Worm (Caenorhabditis elegans) whole organism, young adult: ENCODE data around the gene F39F10.2.

Experiments used
- B0019.2 ChIP-seq: fragments of 200-800 bp; sonication (Bioruptor generic); conservative IDR thresholded peaks from 2 replicates; pipeline ENCODE4 v1.3.6; 2022; ENCODE audit warnings: missing genetic modification reagents, missing genetic modification characterization, missing compliant biosample characterization
- B0261.1 ChIP-seq: sonication (generic microtip); optimal IDR thresholded peaks from 2 replicates; lab custom pipeline; 2016; ENCODE audit warnings: mild to moderate bottlenecking, missing genetic modification characterization, moderate library complexity, missing compliant biosample characterization
- F22D6.2 ChIP-seq: sonication (generic microtip); optimal IDR thresholded peaks from 2 replicates; lab custom pipeline; 2016; ENCODE audit warnings: mild to moderate bottlenecking, missing genetic modification characterization, missing compliant biosample characterization
- F23B12.7 ChIP-seq: sonication (generic microtip); optimal IDR thresholded peaks from 2 replicates; lab custom pipeline; 2017; ENCODE audit warnings: missing genetic modification characterization, mild to moderate bottlenecking, missing compliant biosample characterization, antibody characterized with exemption, moderate library complexity; ENCODE audit not compliant: insufficient read depth
- F49E8.2 ChIP-seq: sonication (generic microtip); optimal IDR thresholded peaks from 3 replicates; lab custom pipeline; 2017; ENCODE audit warnings: missing genetic modification characterization, mild to moderate bottlenecking, missing compliant biosample characterization, antibody characterized with exemption, moderate library complexity; ENCODE audit not compliant: insufficient read depth
- F52B5.7 ChIP-seq: sonication (generic microtip); optimal IDR thresholded peaks from 2 replicates; lab custom pipeline; 2016; ENCODE audit warnings: mild to moderate bottlenecking, missing genetic modification characterization, missing compliant biosample characterization
- F57A8.1 ChIP-seq: fragments of 200-800 bp; sonication (Bioruptor generic); optimal IDR thresholded peaks from 2 replicates; lab custom pipeline; 2018; ENCODE audit warnings: mild to moderate bottlenecking, missing genetic modification characterization, moderate library complexity, missing compliant biosample characterization
- K11D2.4 ChIP-seq: fragments of 200-800 bp; sonication (Bioruptor generic); IDR thresholded peaks from 2 replicates; pipeline ENCODE4 v1.3.6; 2022; ENCODE audit warnings: missing genetic modification reagents, missing genetic modification characterization, missing compliant biosample characterization
- K12H6.12 ChIP-seq: fragments of 200-800 bp; sonication (Bioruptor generic); optimal IDR thresholded peaks from 2 replicates; lab custom pipeline; 2018; ENCODE audit warnings: mild to moderate bottlenecking, missing genetic modification characterization, missing compliant biosample characterization
- Y53G8AR.9 ChIP-seq: fragments of 200-800 bp; sonication (Bioruptor generic); conservative IDR thresholded peaks from 2 replicates; pipeline ENCODE4 v1.3.6; 2022; ENCODE audit warnings: missing genetic modification reagents, missing genetic modification characterization, missing compliant biosample characterization
- Y56A3A.18 ChIP-seq: fragments of 200-800 bp; sonication (Bioruptor generic); IDR thresholded peaks from 2 replicates; pipeline ENCODE4 v1.3.6; 2022; ENCODE audit warnings: missing genetic modification reagents, missing genetic modification characterization, missing compliant biosample characterization
- Y67H2A.10 ChIP-seq: fragments of 200-800 bp; sonication (Bioruptor generic); conservative IDR thresholded peaks from 2 replicates; pipeline ENCODE4 v1.3.6; 2022; ENCODE audit warnings: missing genetic modification reagents, missing genetic modification characterization, missing compliant biosample characterization
- ZK185.1 ChIP-seq: sonication (generic microtip); optimal IDR thresholded peaks from 2 replicates; lab custom pipeline; 2016; ENCODE audit warnings: mild to moderate bottlenecking, missing genetic modification characterization, missing compliant biosample characterization; ENCODE audit not compliant: poor library complexity, severe bottlenecking
- ama-1 ChIP-seq, 3 experiments: fragments of 150-350 bp in 1 of 3; sonication (generic microtip) in 2 of 3; optimal IDR thresholded peaks; 2 replicates each; lab custom pipeline; 2014 to 2018; ENCODE audit warnings: missing biosample characterization in 2 of 3, missing genetic modification characterization in 2 of 3, missing genetic modification reagents in 2 of 3
- attf-5 ChIP-seq: fragments of 200-800 bp; sonication (Bioruptor generic); optimal IDR thresholded peaks from 2 replicates; lab custom pipeline; 2018; ENCODE audit warnings: mild to moderate bottlenecking, missing genetic modification characterization, missing compliant biosample characterization
- bed-1 ChIP-seq: fragments of 200-800 bp; sonication (Bioruptor generic); IDR thresholded peaks from 2 replicates; pipeline ENCODE4 v1.3.6; 2022; ENCODE audit warnings: missing genetic modification reagents, missing genetic modification characterization, missing compliant biosample characterization
- cebp-2 ChIP-seq: fragments of 200-800 bp; sonication (Bioruptor generic); IDR thresholded peaks from 2 replicates; pipeline ENCODE4 v1.3.6; 2022; ENCODE audit warnings: missing genetic modification characterization, missing compliant biosample characterization
- chd-7 ChIP-seq: sonication (generic microtip); optimal IDR thresholded peaks from 2 replicates; lab custom pipeline; 2016; ENCODE audit warnings: mild to moderate bottlenecking, missing genetic modification characterization, moderate library complexity, missing compliant biosample characterization
- dpff-1 ChIP-seq: sonication (generic microtip); optimal IDR thresholded peaks from 2 replicates; lab custom pipeline; 2017; ENCODE audit warnings: mild to moderate bottlenecking, missing genetic modification characterization, missing compliant biosample characterization
- dpl-1 ChIP-seq: fragments of 150-350 bp; optimal IDR thresholded peaks from 2 replicates; lab custom pipeline; 2014; ENCODE audit warnings: missing biosample characterization, missing genetic modification reagents, missing genetic modification characterization
- ekl-4 ChIP-seq: fragments of 200-800 bp; sonication (Bioruptor generic); IDR thresholded peaks from 2 replicates; pipeline ENCODE4 v1.3.6; 2022; ENCODE audit warnings: missing genetic modification reagents, missing genetic modification characterization, missing compliant biosample characterization
- him-1 ChIP-seq: sonication (generic microtip); optimal IDR thresholded peaks from 2 replicates; lab custom pipeline; 2016; ENCODE audit warnings: missing genotype, missing genetic modification reagents, missing genetic modification characterization, missing compliant biosample characterization
- hmg-1.2 ChIP-seq: fragments of 200-800 bp; sonication (Bioruptor generic); IDR thresholded peaks from 2 replicates; pipeline ENCODE4 v1.3.6; 2022; ENCODE audit warnings: missing genetic modification reagents, missing genetic modification characterization, missing compliant biosample characterization
- hmg-20 ChIP-seq: fragments of 200-800 bp; sonication (Bioruptor generic); IDR thresholded peaks from 2 replicates; pipeline ENCODE4 v1.3.6; 2022; ENCODE audit warnings: missing genetic modification reagents, missing genetic modification characterization, missing compliant biosample characterization
- lin-40 ChIP-seq: sonication (generic microtip); optimal IDR thresholded peaks from 2 replicates; lab custom pipeline; 2016; ENCODE audit warnings: missing genetic modification characterization, mild to moderate bottlenecking, missing compliant biosample characterization, missing genotype, missing genetic modification reagents
- lir-1 ChIP-seq: fragments of 200-800 bp; sonication (Bioruptor generic); conservative IDR thresholded peaks from 2 replicates; pipeline ENCODE4 v1.3.6; 2022; ENCODE audit warnings: missing genetic modification reagents, missing genetic modification characterization, missing compliant biosample characterization
- madf-3 ChIP-seq: fragments of 200-800 bp; sonication (Bioruptor generic); IDR thresholded peaks from 2 replicates; pipeline ENCODE4 v1.3.6; 2022; ENCODE audit warnings: missing genetic modification reagents, missing genetic modification characterization, missing compliant biosample characterization
- mcd-1 ChIP-seq: fragments of 200-800 bp; sonication (Bioruptor generic); IDR thresholded peaks from 2 replicates; pipeline ENCODE4 v1.3.6; 2022; ENCODE audit warnings: missing genetic modification reagents, missing genetic modification characterization, missing compliant biosample characterization
- nfya-1 ChIP-seq: sonication (generic microtip); optimal IDR thresholded peaks from 2 replicates; lab custom pipeline; 2017; ENCODE audit warnings: antibody characterized with exemption, missing compliant biosample characterization, missing genetic modification characterization, borderline replicate concordance; ENCODE audit not compliant: insufficient read depth
- nhr-27 ChIP-seq: fragments of 200-800 bp; sonication (Bioruptor generic); optimal IDR thresholded peaks from 2 replicates; lab custom pipeline; 2018; ENCODE audit warnings: mild to moderate bottlenecking, missing genetic modification characterization, moderate library complexity, missing compliant biosample characterization
- nhr-80 ChIP-seq: sonication (generic microtip); optimal IDR thresholded peaks from 2 replicates; lab custom pipeline; 2016; ENCODE audit warnings: missing genetic modification characterization, missing compliant biosample characterization
- pbrm-1 ChIP-seq: fragments of 200-800 bp; sonication (Bioruptor generic); IDR thresholded peaks from 2 replicates; pipeline ENCODE4 v1.3.6; 2022; ENCODE audit warnings: missing genetic modification reagents, missing genetic modification characterization, missing compliant biosample characterization
- rec-8 ChIP-seq, 2 experiments: sonication (generic microtip); optimal IDR thresholded peaks; 2 replicates each; lab custom pipeline; 2016; ENCODE audit warnings: mild to moderate bottlenecking in 2 of 2, missing genetic modification characterization in 2 of 2, missing genetic modification reagents in 2 of 2, missing genotype in 2 of 2, missing biosample characterization in 1 of 2, missing compliant biosample characterization in 1 of 2, moderate library complexity in 1 of 2
- rpc-1 ChIP-seq, 2 experiments: fragments of 150-350 bp in 1 of 2; sonication (generic microtip) in 1 of 2; optimal IDR thresholded peaks; 2 replicates each; lab custom pipeline; 2014 to 2018; ENCODE audit warnings: missing biosample characterization in 1 of 2, missing genetic modification characterization in 1 of 2, missing genetic modification reagents in 1 of 2, missing genotype in 1 of 2
- snpc-1.3 ChIP-seq: sonication (generic microtip); optimal IDR thresholded peaks from 2 replicates; lab custom pipeline; 2017; ENCODE audit warnings: missing genetic modification characterization, mild to moderate bottlenecking, missing compliant biosample characterization, antibody characterized with exemption, moderate library complexity, missing genotype, missing genetic modification reagents; ENCODE audit not compliant: insufficient read depth
- somi-1 ChIP-seq: fragments of 200-800 bp; sonication (Bioruptor generic); optimal IDR thresholded peaks from 2 replicates; lab custom pipeline; 2018; ENCODE audit warnings: mild to moderate bottlenecking, missing genetic modification characterization, missing compliant biosample characterization
- tbp1 ChIP-seq: fragments of 200-800 bp; sonication (Bioruptor generic); optimal IDR thresholded peaks from 2 replicates; lab custom pipeline; 2018; ENCODE audit warnings: mild to moderate bottlenecking, missing genetic modification characterization, missing compliant biosample characterization
- tlf-1 ChIP-seq: fragments of 200-800 bp; sonication (Bioruptor generic); optimal IDR thresholded peaks from 2 replicates; lab custom pipeline; 2018; ENCODE audit warnings: mild to moderate bottlenecking, missing genetic modification characterization, missing compliant biosample characterization
- unc-62 ChIP-seq: fragments of 150-350 bp; optimal IDR thresholded peaks from 2 replicates; lab custom pipeline; 2014; ENCODE audit warnings: missing biosample characterization, missing genetic modification reagents, missing genetic modification characterization
- xnd-1 ChIP-seq: sonication (generic microtip); optimal IDR thresholded peaks from 2 replicates; lab custom pipeline; 2016; ENCODE audit warnings: missing genotype, missing genetic modification reagents, missing genetic modification characterization, missing compliant biosample characterization
- zfh-2 ChIP-seq: fragments of 200-800 bp; sonication (Bioruptor generic); conservative IDR thresholded peaks from 2 replicates; pipeline ENCODE4 v1.3.6; 2022; ENCODE audit warnings: missing genetic modification reagents, missing genetic modification characterization, missing compliant biosample characterization
- zim-3 ChIP-seq: sonication (generic microtip); optimal IDR thresholded peaks from 2 replicates; lab custom pipeline; 2017; ENCODE audit warnings: mild to moderate bottlenecking, missing genetic modification characterization, moderate library complexity, missing compliant biosample characterization
- ztf-18 ChIP-seq: sonication (generic microtip); optimal IDR thresholded peaks from 2 replicates; lab custom pipeline; 2016; ENCODE audit warnings: missing genotype, mild to moderate bottlenecking, missing genetic modification characterization, missing compliant biosample characterization
- ztf-22 ChIP-seq: fragments of 200-800 bp; sonication (Bioruptor generic); optimal IDR thresholded peaks from 2 replicates; lab custom pipeline; 2018; ENCODE audit warnings: mild to moderate bottlenecking, missing genetic modification characterization, moderate library complexity, missing compliant biosample characterization
- ztf-3 ChIP-seq: fragments of 200-800 bp; sonication (Bioruptor generic); optimal IDR thresholded peaks from 2 replicates; lab custom pipeline; 2018; ENCODE audit warnings: mild to moderate bottlenecking, missing genetic modification characterization, missing compliant biosample characterization

Gene F39F10.2

DNA sequence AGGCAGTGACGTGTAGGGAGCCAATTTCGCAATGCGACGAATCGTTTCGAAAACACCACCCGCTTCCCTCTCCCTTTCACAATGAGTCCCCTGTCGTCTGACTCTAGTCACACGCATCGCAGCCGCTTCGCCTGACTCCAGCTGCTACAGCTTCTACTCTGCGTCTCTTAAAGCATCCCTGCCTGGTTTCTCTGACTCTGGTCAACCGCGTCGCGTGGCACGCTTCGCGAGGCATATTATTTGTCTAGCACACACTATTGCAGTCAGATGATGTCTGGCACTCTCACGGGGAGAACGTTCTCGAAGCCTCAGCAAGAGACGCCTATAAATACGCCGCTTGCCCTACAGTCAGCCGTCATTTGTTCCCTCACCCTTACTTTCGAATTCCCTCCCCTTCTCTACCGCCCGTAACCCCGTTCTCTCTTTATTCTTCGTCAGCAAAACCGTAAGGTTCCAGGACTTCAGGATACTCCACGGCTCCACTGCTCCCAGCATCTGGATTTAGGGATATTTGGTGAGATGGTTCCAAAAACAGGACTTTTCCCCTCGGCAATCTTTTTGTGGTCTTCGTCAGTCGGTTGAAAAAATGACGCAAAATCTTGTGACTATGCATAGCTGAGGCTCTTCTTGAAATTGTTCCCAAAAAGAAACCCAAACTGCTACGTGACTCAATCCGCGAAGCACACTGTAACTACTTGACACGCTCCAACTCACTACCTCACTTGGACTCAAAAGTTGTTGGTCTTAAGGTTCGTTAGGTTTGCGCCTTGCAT lies 35.1 kb downstream of the F39F10.2 start (continued):
- peak; percentile 88 for TF ChIP-seq F22D6.2 (tag; lab: Kevin White, UChicago)
- TF ChIP-seq ekl-4 (GFP tag; lab: Robert Waterston, UW), result peak; percentile 97
- TF ChIP-seq bed-1 (GFP tag; lab: Robert Waterston, UW), result 0 out of 2 replicates have a peak, but pooled peaks have one; percentile 84
- TF ChIP-seq F52B5.7 (tag; lab: Kevin White, UChicago), result peak; percentile 72
- TF ChIP-seq dpff-1, result peak; percentile 68
- peak; percentile 47 for TF ChIP-seq zim-3 (tag; lab: Kevin White, UChicago)
- peak; percentile 30 for TF ChIP-seq Y56A3A.18 (GFP tag; lab: Robert Waterston, UW)
- peak; percentile 98 for TF ChIP-seq zfh-2
- TF ChIP-seq dpl-1 (GFP tag; lab: Kevin White, UChicago), result peak; percentile 23
- TF ChIP-seq attf-5 (GFP tag; lab: Kevin White, UChicago), result peak; percentile 87
- peak; percentile 91 for TF ChIP-seq pbrm-1 (GFP tag; lab: Robert Waterston, UW)
- TF ChIP-seq B0019.2 (GFP tag; lab: Robert Waterston, UW), result no peak
- TF ChIP-seq Y53G8AR.9 (GFP tag; lab: Robert Waterston, UW), result peak; percentile 76
- TF ChIP-seq nfya-1 (tag; lab: Kevin White, UChicago), result no peak
- TF ChIP-seq nhr-80 (tag; lab: Kevin White, UChicago), result peak; percentile 91
- TF ChIP-seq him-1, result no peak
- no peak for TF ChIP-seq F23B12.7 (tag; lab: Kevin White, UChicago)
- peak; percentile 73 for TF ChIP-seq ZK185.1 (tag; lab: Kevin White, UChicago)
- TF ChIP-seq madf-3 (GFP tag; lab: Robert Waterston, UW), result peak; percentile 97
- TF ChIP-seq F57A8.1 (GFP tag; lab: Kevin White, UChicago), result no peak
- 0 out of 2 replicates have a peak, but pooled peaks have one; percentile 3 for TF ChIP-seq cebp-2 (GFP tag; lab: Robert Waterston, UW)
- peak; percentile 93 for TF ChIP-seq K11D2.4 (GFP tag; lab: Robert Waterston, UW)
- TF ChIP-seq ama-1 (optimal IDR thresholded peaks at IDR 0.05; lab: Kevin White, UChicago), result peak; percentile 99
- TF ChIP-seq ama-1 (GFP tag; optimal IDR thresholded peaks at IDR 0.05; lab: Kevin White, UChicago), result peak in 1 of 2 experiments; percentile 82
- peak; percentile 98 for TF ChIP-seq K12H6.12 (tag; lab: Kevin White, UChicago)
- peak; percentile 83 for TF ChIP-seq ztf-3 (GFP tag; lab: Kevin White, UChicago)
- no peak for TF ChIP-seq xnd-1 (tag; lab: Kevin White, UChicago)
- no peak for TF ChIP-seq F49E8.2 (tag; lab: Kevin White, UChicago)
- peak; percentile 93 for TF ChIP-seq tlf-1 (GFP tag; lab: Kevin White, UChicago)
- TF ChIP-seq ztf-18 (tag; lab: Kevin White, UChicago), result peak; percentile 56
- peak; percentile 77 for TF ChIP-seq ztf-22 (GFP tag; lab: Kevin White, UChicago)
- peak; percentile 95 for TF ChIP-seq somi-1 (GFP tag; lab: Kevin White, UChicago)
- peak; percentile 85 for TF ChIP-seq unc-62 (GFP tag; lab: Kevin White, UChicago)
- TF ChIP-seq hmg-20, result peak; percentile 15; the same call in 1 of the 2 replicates
- TF ChIP-seq lin-40 (tag; lab: Kevin White, UChicago), result peak; percentile 98
- no peak for TF ChIP-seq rec-8 (tag; optimal IDR thresholded peaks at IDR 0.05; lab: Kevin White, UChicago)
- TF ChIP-seq tbp1 (GFP tag; lab: Kevin White, UChicago), result peak; percentile 76
- TF ChIP-seq lir-1 (GFP tag; lab: Robert Waterston, UW), result peak; percentile 79
- peak; percentile 99 for TF ChIP-seq chd-7
- peak; percentile 85 for TF ChIP-seq mcd-1 (GFP tag; lab: Robert Waterston, UW)
- peak; percentile 97 for TF ChIP-seq Y67H2A.10 (GFP tag; lab: Robert Waterston, UW)
- TF ChIP-seq nhr-27 (tag; lab: Kevin White, UChicago), result peak; percentile 66
- TF ChIP-seq hmg-1.2 (GFP tag; lab: Robert Waterston, UW), result peak; percentile 88
- peak; percentile 43 for TF ChIP-seq snpc-1.3
- TF ChIP-seq B0261.1 (tag; lab: Kevin White, UChicago), result peak; percentile 28
- TF ChIP-seq rpc-1 (optimal IDR thresholded peaks at IDR 0.05; lab: Kevin White, UChicago), result peak; percentile 34
- no peak for TF ChIP-seq rpc-1 (tag; optimal IDR thresholded peaks at IDR 0.05; lab: Kevin White, UChicago)
